Worm (Caenorhabditis elegans): ENCODE data around the gene cwp-5.

DNA sequence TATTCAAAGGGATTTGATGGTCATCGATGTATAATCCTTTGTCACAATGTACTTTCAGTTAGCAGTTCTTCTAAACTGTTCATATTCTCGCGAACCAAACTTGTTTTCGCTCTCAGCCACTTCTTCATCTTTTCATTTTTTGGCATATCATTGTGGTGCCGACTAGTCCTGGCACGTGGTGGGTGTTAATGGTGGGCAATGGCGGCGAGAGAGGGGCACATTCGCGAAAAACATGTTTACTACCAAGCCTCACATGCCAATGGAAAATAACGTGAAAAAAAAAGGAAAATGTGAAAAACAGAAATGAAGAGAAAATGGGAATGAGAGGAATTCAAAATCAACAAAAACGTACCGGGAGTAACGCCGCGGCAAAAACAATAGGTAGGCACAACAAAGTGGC, 42.7 kb downstream of the cwp-5 start:
- TF ChIP-seq egl-27 (tag; optimal IDR thresholded peaks at IDR 0.05) (no peak), snpc-4 (tag; optimal IDR thresholded peaks at IDR 0.05) (no peak), elt-1 (tag; optimal IDR thresholded peaks at IDR 0.05) (no peak), blmp-1 (tag; optimal IDR thresholded peaks at IDR 0.05; ENCODE audit: insufficient read depth) (no peak), R02D3.7 (tag; optimal IDR thresholded peaks at IDR 0.05) (no peak), F13H6.1 (tag; optimal IDR thresholded peaks at IDR 0.05) (peak; percentile 3), nhr-6 (tag; optimal IDR thresholded peaks at IDR 0.05) (no peak), ztf-4 (tag; optimal IDR thresholded peaks at IDR 0.05) (no peak), lin-39 (tag; optimal IDR thresholded peaks at IDR 0.05) (no peak), ama-1 (optimal IDR thresholded peaks at IDR 0.05) (no peak), aly-2 (tag; optimal IDR thresholded peaks at IDR 0.05) (no peak)
